ENCODE assay signal across 4 fruit fly cellular contexts in genomic region chrX:1233989-1234388, dm6.
TF ChIP-seq lines count a peak whose summit lies in the region.

No protein-coding gene starts in this region.

- TF ChIP-seq CTCF in whole organism, embryonic (GFP tag; optimal IDR thresholded peaks at IDR 0.05; lab: Kevin White, UChicago) = no peak

TF ChIP-seq in whole organism, embryonic, 481 proteins besides CTCF, POLR2A, EP300 and RAD21 (continues in another document):
- no peak for TF ChIP-seq CG3838 (GFP tag; optimal IDR thresholded peaks at IDR 0.05; lab: Kevin White, UChicago)
- no peak for TF ChIP-seq NC2β (GFP tag; optimal IDR thresholded peaks at IDR 0.05; lab: Kevin White, UChicago)
- peak; percentile 58 for TF ChIP-seq chn (GFP tag; optimal IDR thresholded peaks at IDR 0.05; lab: Kevin White, UChicago)
- peak; percentile 61 for TF ChIP-seq yki (optimal IDR thresholded peaks at IDR 0.05; lab: Kevin White, UChicago)
- no peak for TF ChIP-seq CG4707 (GFP tag; optimal IDR thresholded peaks at IDR 0.05; lab: Kevin White, UChicago)
- peak; percentile 71; the same call in 1 of the 2 replicates for TF ChIP-seq Adf1 (GFP tag; IDR thresholded peaks at IDR 0.05; lab: Robert Waterston, UW)
- TF ChIP-seq CG8478 (optimal IDR thresholded peaks at IDR 0.05; lab: Kevin White, UChicago) = peak; percentile 4
- TF ChIP-seq CG6689 (GFP tag; IDR thresholded peaks at IDR 0.05; lab: Robert Waterston, UW) = peak; percentile 61
- TF ChIP-seq E2f1 (GFP tag; IDR thresholded peaks at IDR 0.05; lab: Robert Waterston, UW) = no peak
- 0 out of 2 replicates have a peak, but pooled peaks have one; percentile 22 for TF ChIP-seq crol (GFP tag; IDR thresholded peaks at IDR 0.05; lab: Robert Waterston, UW)
- peak; percentile 77 for TF ChIP-seq CG3163 (GFP tag; optimal IDR thresholded peaks at IDR 0.05; lab: Kevin White, UChicago)
- peak; percentile 85 for TF ChIP-seq pfk (GFP tag; optimal IDR thresholded peaks at IDR 0.05; lab: Kevin White, UChicago)
- peak; percentile 77 to 86 for TF ChIP-seq Trl (optimal IDR thresholded peaks at IDR 0.05; lab: Kevin White, UChicago)
- no peak for TF ChIP-seq Trl (GFP tag; optimal IDR thresholded peaks at IDR 0.05; lab: Kevin White, UChicago)
- peak; percentile 45 for TF ChIP-seq scrt (GFP tag; optimal IDR thresholded peaks at IDR 0.05; lab: Kevin White, UChicago)
- TF ChIP-seq cg (GFP tag; optimal IDR thresholded peaks at IDR 0.05; lab: Kevin White, UChicago) = peak; percentile 90
- 0 out of 3 replicates have a peak, but pooled peaks have one; percentile 35 for TF ChIP-seq CG34422 (GFP tag; IDR thresholded peaks at IDR 0.05; lab: Robert Waterston, UW)
- TF ChIP-seq pros (GFP tag; optimal IDR thresholded peaks at IDR 0.05; lab: Kevin White, UChicago) = peak; percentile 79
- peak; percentile 98 for TF ChIP-seq CG4360 (GFP tag; IDR thresholded peaks at IDR 0.05; lab: Robert Waterston, UW)
- no peak for TF ChIP-seq CG10979 (tag; optimal IDR thresholded peaks at IDR 0.05; lab: Kevin White, UChicago)
- TF ChIP-seq Med (GFP tag; lab: Kevin White, UChicago) = peak; percentile 56
- 0 out of 3 replicates have a peak, but pooled peaks have one; percentile 11 for TF ChIP-seq Opbp (GFP tag; IDR thresholded peaks at IDR 0.05; lab: Robert Waterston, UW; ENCODE audit: partially characterized antibody)

TF ChIP-seq in whole organism, prepupa, 60 proteins besides CTCF, POLR2A, EP300 and RAD21:
- TF ChIP-seq OdsH (GFP tag; optimal IDR thresholded peaks at IDR 0.05; lab: Kevin White, UChicago) (no peak), dsx (GFP tag; optimal IDR thresholded peaks at IDR 0.05; lab: Kevin White, UChicago; ENCODE audit: poor library complexity, severe bottlenecking) (peak; percentile 80), Sox14 (GFP tag; optimal IDR thresholded peaks at IDR 0.05; lab: Kevin White, UChicago) (peak; percentile 34), Sox102F (GFP tag; optimal IDR thresholded peaks at IDR 0.05; lab: Kevin White, UChicago) (no peak)
TF ChIP-seq in whole organism, prepupa: peak in this region for 2.

TF ChIP-seq in whole organism, pupa, 21 proteins besides CTCF, POLR2A, EP300 and RAD21:
- TF ChIP-seq CG13204 (GFP tag; optimal IDR thresholded peaks at IDR 0.05; lab: Kevin White, UChicago) (peak; percentile 27), CG32121 (GFP tag; IDR thresholded peaks at IDR 0.05; lab: Robert Waterston, UW) (0 out of 2 replicates have a peak, but pooled peaks have one; percentile 15), rn (GFP tag; IDR thresholded peaks at IDR 0.05; lab: Robert Waterston, UW) (no peak)

TF ChIP-seq in whole organism, wandering third instar larva, 38 proteins besides CTCF, POLR2A, EP300 and RAD21:
- TF ChIP-seq br (GFP tag; optimal IDR thresholded peaks at IDR 0.05; lab: Kevin White, UChicago) (no peak), h (GFP tag; optimal IDR thresholded peaks at IDR 0.05; lab: Kevin White, UChicago) (no peak), OdsH (GFP tag; optimal IDR thresholded peaks at IDR 0.05; lab: Kevin White, UChicago) (no peak), Dif (GFP tag; optimal IDR thresholded peaks at IDR 0.05; lab: Kevin White, UChicago; ENCODE audit: partially characterized antibody) (peak; percentile 25)
